Fruit fly (Drosophila melanogaster) whole organism: ENCODE results near the gene CG15465.

Experiments
- CG8478 ChIP-seq: fragments of >200 bp; optimal IDR thresholded peaks from 2 replicates; lab custom pipeline; 2018; ENCODE audit warnings: inconsistent platforms
- Dll ChIP-seq: fragments of >200 bp; optimal IDR thresholded peaks from 2 replicates; lab custom pipeline; 2017
- EcR ChIP-seq, 2 experiments: fragments of >200 bp; optimal IDR thresholded peaks; 2 replicates each; lab custom pipeline; 2017; ENCODE audit warnings: missing biosample characterization in 2 of 2, missing genetic modification characterization in 2 of 2, missing genetic modification reagents in 2 of 2
- pan ChIP-seq: fragments of >200 bp; optimal IDR thresholded peaks from 2 replicates; lab custom pipeline; 2017
- psq ChIP-seq: fragments of >200 bp; optimal IDR thresholded peaks from 2 replicates; lab custom pipeline; 2017
- usp ChIP-seq: fragments of >200 bp; optimal IDR thresholded peaks from 2 replicates; lab custom pipeline; 2017; ENCODE audit warnings: missing biosample characterization, missing genetic modification characterization, mixed read lengths

DNA sequence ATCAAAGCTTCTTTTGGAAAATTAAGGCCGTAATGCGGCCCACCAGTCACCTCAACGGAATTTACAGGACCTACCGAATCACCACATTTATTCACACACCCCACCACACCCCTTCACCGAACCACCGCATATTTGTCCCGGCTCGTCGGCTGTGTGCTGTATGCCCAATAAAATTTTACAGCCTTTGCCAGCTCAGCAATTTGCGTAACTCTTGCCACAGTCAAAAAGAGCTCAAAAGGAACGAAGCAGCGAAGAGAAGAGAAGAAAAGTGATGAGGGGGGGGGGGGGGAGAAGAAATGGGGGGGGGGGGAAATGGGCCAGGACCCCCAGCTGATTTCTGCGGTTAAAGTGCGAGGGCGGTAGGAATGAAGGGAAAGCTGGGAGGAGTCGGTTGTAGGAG is 120.6 kb downstream of the CG15465 start:
- TF ChIP-seq pan, result no peak
- no peak for TF ChIP-seq usp (GFP tag; lab: Kevin White, UChicago)
- TF ChIP-seq CG8478 (lab: Kevin White, UChicago), result no peak
- TF ChIP-seq Dll, result no peak
- TF ChIP-seq psq (lab: Kevin White, UChicago), result no peak
- no peak for TF ChIP-seq EcR (GFP tag; optimal IDR thresholded peaks at IDR 0.05; lab: Kevin White, UChicago)
